Worm (Caenorhabditis elegans) whole organism, L3 larva: ENCODE results near the gene ZC262.13.

Experiments
- ama-1 ChIP-seq: fragments of 150-350 bp; optimal IDR thresholded peaks from 2 replicates; lab custom pipeline; 2018
- ceh-28 ChIP-seq: fragments of 150-350 bp; optimal IDR thresholded peaks from 2 replicates; lab custom pipeline; 2014; ENCODE audit warnings: missing biosample characterization, missing genetic modification reagents, missing genetic modification characterization
- jun-1 ChIP-seq: fragments of 150-350 bp; optimal IDR thresholded peaks from 2 replicates; lab custom pipeline; 2014; ENCODE audit warnings: missing biosample characterization, missing genetic modification reagents, missing genetic modification characterization
- mdl-1 ChIP-seq: fragments of 150-350 bp; optimal IDR thresholded peaks from 2 replicates; lab custom pipeline; 2014; ENCODE audit warnings: missing biosample characterization, missing genetic modification characterization
- nhr-11 ChIP-seq: fragments of 150-350 bp; optimal IDR thresholded peaks from 2 replicates; lab custom pipeline; 2014; ENCODE audit warnings: missing biosample characterization, missing genetic modification characterization
- nhr-25 ChIP-seq: sonication (generic microtip); optimal IDR thresholded peaks from 2 replicates; lab custom pipeline; 2017; ENCODE audit warnings: missing biosample characterization, missing genetic modification characterization
- nhr-28 ChIP-seq: fragments of 150-350 bp; optimal IDR thresholded peaks from 2 replicates; lab custom pipeline; 2014; ENCODE audit warnings: missing biosample characterization, missing genetic modification characterization
- pqm-1 ChIP-seq: fragments of 150-350 bp; optimal IDR thresholded peaks from 2 replicates; lab custom pipeline; 2017; ENCODE audit warnings: missing biosample characterization, missing genetic modification characterization, inconsistent platforms
- skn-1 ChIP-seq: fragments of 150-350 bp; optimal IDR thresholded peaks from 2 replicates; lab custom pipeline; 2014; ENCODE audit warnings: missing biosample characterization, missing genetic modification characterization
- tbx-2 ChIP-seq: sonication (generic microtip); optimal IDR thresholded peaks from 2 replicates; lab custom pipeline; 2016; ENCODE audit warnings: mild to moderate bottlenecking, missing genetic modification characterization, missing compliant biosample characterization
- unc-39 ChIP-seq: sonication (generic microtip); optimal IDR thresholded peaks from 4 replicates; lab custom pipeline; 2017; ENCODE audit warnings: missing biosample characterization, missing genetic modification characterization
- ztf-11 ChIP-seq: fragments of 150-350 bp; optimal IDR thresholded peaks from 2 replicates; lab custom pipeline; 2014; ENCODE audit warnings: missing biosample characterization, missing genetic modification characterization

ce11 chrIII:8321225-8321624 is 4.8 kb upstream of the ZC262.13 start:
- no peak for TF ChIP-seq skn-1 (tag; lab: Kevin White, UChicago)
- no peak for TF ChIP-seq nhr-25 (tag; lab: Kevin White, UChicago)
- no peak for TF ChIP-seq ama-1 (lab: Kevin White, UChicago)
- no peak for TF ChIP-seq pqm-1 (tag; lab: Kevin White, UChicago)
- no peak for TF ChIP-seq nhr-28 (tag; lab: Kevin White, UChicago)
- TF ChIP-seq jun-1 = no peak
- no peak for TF ChIP-seq ztf-11 (tag; lab: Kevin White, UChicago)
- no peak for TF ChIP-seq unc-39 (tag; lab: Kevin White, UChicago)
- TF ChIP-seq mdl-1 = no peak
- no peak for TF ChIP-seq ceh-28 (tag; lab: Kevin White, UChicago)
- no peak for TF ChIP-seq tbx-2
- no peak for TF ChIP-seq nhr-11 (tag; lab: Kevin White, UChicago)
